Worm (Caenorhabditis elegans) whole organism, L4 larva: ENCODE measurements around the gene gur-5.

Source experiments
- F26F4.8 ChIP-seq: fragments of 200-800 bp; sonication (Bioruptor generic); conservative IDR thresholded peaks from 2 replicates; pipeline ENCODE4 v1.3.6; 2022; ENCODE audit warnings: missing genetic modification characterization, missing compliant biosample characterization
- ceh-32 ChIP-seq: sonication (generic microtip); optimal IDR thresholded peaks from 2 replicates; lab custom pipeline; 2016; ENCODE audit warnings: mild to moderate bottlenecking, missing genetic modification characterization, missing compliant biosample characterization; ENCODE audit not compliant: poor library complexity
- dmd-6 ChIP-seq: fragments of 200-800 bp; sonication (Bioruptor generic); IDR thresholded peaks from 2 replicates; pipeline ENCODE4 v1.3.6; 2022; ENCODE audit warnings: missing genetic modification reagents, missing genetic modification characterization, missing compliant biosample characterization
- unc-62 ChIP-seq, 3 experiments: fragments of 150-350 bp in 1 of 3; sonication (generic microtip); optimal IDR thresholded peaks in 2 of 3; peaks in 1 of 3; 1 replicate in 1 of 3; 2 replicates in 2 of 3; lab custom pipeline; 2014 to 2017; ENCODE audit warnings: missing biosample characterization in 3 of 3, missing genetic modification characterization in 3 of 3, missing genetic modification reagents in 3 of 3, missing genotype in 1 of 3

- no peak for TF ChIP-seq F26F4.8 (GFP tag; lab: Robert Waterston, UW)
- TF ChIP-seq dmd-6 (GFP tag; lab: Robert Waterston, UW), result peak; percentile 61
- peak in 1 of 2 experiments; percentile 66 for TF ChIP-seq unc-62 (GFP tag; optimal IDR thresholded peaks at IDR 0.05 in 1 of 2; lab: Kevin White, UChicago)
- TF ChIP-seq unc-62 (tag; optimal IDR thresholded peaks at IDR 0.05; lab: Kevin White, UChicago), result no peak
- TF ChIP-seq ceh-32 (tag; lab: Kevin White, UChicago), result no peak
These were observed 22.1 kb downstream of the gur-5 start for ce11 chrII:5307203-5307602.
